Fruit fly (Drosophila melanogaster): Measurements from ENCODE around the gene Inx5.
A peak's percentile ranks its signal among the peaks of the same experiment; 100 is the strongest.

Inx5 gene

DNA sequence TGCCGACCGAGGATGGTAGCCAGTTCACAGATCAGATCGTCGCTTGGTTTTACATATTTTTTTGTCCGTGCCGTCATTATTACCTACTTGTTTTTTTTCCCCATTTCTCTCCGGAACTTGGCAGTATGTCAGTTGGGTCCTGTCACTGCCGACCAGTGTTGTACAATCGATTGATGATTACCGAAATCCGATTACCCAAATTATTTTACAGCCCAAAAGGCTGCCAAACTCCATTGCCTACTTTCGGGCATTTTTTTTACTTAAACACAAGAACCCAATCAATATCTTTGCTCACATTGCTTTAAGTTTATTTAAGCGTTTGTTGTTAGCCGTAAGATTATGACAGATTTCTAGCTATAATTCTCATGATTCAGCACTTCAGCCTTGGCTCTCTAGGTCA is at the start of gene Inx5:
Inx5 (minus strand) TSS at position 93 of the 400 bp plus-strand sequence.
- TF ChIP-seq noc (tag; optimal IDR thresholded peaks at IDR 0.05): no peak

dm6 chrX:19220415-19220814 is 49.7 kb upstream of the Inx5 start, which contains the start of gene CG7884:
CG7884 (plus strand) TSS chrX:19220622.
- TF ChIP-seq noc (tag; optimal IDR thresholded peaks at IDR 0.05): no peak

- peak; percentile 70 for TF ChIP-seq noc (tag; optimal IDR thresholded peaks at IDR 0.05)
These were observed 46.0 kb upstream of the Inx5 start for dm6 chrX:19216671-19217070.

- TF ChIP-seq noc (tag; optimal IDR thresholded peaks at IDR 0.05): no peak
These were observed 44.5 kb upstream of the Inx5 start, which contains the start of gene Muc18B for dm6 chrX:19215215-19215614. Muc18B (plus strand) TSS chrX:19215515.

DNA sequence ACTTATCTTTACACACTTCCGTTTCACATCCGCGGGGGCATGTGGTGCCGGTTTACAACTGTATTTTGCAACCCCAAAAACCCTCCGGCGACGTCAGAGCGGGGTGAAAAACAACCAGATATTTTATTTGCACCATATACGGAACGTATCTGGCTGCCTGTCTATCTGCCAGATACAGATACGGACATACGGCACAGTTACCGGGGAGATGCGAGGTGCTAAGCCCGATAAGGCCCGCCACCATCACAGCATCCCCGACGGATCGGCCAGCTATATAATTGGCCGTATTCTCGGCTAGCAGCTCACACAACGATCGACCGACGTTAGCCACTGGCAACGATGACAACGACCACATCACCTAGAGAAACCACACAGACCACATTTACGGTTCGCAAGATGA is 42.3 kb upstream of the Inx5 start, which contains the start of gene Mur18B:
Mur18B (plus strand) TSS at position 301 of the 400 bp plus-strand sequence.
- no peak for TF ChIP-seq noc (tag; optimal IDR thresholded peaks at IDR 0.05)

- TF ChIP-seq noc (tag; optimal IDR thresholded peaks at IDR 0.05): no peak
These were observed 41.3 kb upstream of the Inx5 start, which contains the start of gene CG14195 for dm6 chrX:19211982-19212381. CG14195 (minus strand) TSS chrX:19212082.

- TF ChIP-seq noc (tag; optimal IDR thresholded peaks at IDR 0.05): no peak
These were observed 37.3 kb upstream of the Inx5 start, which contains the start of gene Ulp1 for dm6 chrX:19208014-19208413. Ulp1 (minus strand) TSS chrX:19208187.

DNA sequence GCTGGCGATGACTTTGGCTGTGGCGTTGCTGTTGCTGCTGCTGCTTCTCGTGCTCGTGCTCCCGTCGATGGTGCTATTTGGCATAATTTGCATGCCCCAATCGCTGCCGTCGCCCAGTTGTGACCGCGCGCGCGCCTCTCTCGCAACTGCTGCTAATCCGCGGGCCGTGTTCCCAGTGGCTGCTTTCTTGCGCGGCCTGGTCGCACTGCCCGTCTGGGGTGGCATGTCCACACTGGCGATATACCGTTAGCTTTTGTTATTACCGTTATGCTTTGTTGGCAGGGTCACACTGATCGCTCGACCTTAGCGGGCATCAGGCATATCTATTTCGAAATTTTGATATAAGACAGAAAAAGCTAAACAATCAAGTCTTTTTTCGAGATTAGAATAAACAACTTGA is 30.9 kb upstream of the Inx5 start, which contains the start of gene CG7990:
CG7990 (minus strand) TSS at position 350 of the 400 bp plus-strand sequence.
- TF ChIP-seq noc (tag; optimal IDR thresholded peaks at IDR 0.05): no peak

DNA sequence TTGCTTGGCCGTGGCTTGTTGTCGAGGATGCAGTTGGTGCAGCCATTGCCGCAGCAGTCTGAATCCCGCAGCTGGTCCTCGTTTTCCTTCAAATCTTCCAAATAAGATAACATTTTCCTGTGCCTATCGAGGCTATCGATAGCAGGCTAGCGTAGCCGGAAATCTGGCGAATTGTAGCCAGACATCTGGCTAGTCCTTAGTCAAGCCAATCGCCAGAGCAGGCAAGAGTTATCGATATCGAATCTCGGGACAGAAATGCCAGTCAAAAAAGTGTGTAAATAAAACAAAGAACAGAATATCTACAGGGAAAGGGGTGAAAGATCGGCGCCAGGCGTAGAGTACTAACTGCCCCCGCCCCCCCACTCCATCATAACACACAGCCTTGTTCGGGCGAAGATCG is 22.7 kb upstream of the Inx5 start, which contains the start of the genes CG7914 and CG14194:
CG7914 (minus strand) TSS at position 113 of the 400 bp plus-strand sequence.
CG14194 (plus strand) TSS at position 220 of the 400 bp plus-strand sequence.
- no peak for TF ChIP-seq noc (tag; optimal IDR thresholded peaks at IDR 0.05)

DNA sequence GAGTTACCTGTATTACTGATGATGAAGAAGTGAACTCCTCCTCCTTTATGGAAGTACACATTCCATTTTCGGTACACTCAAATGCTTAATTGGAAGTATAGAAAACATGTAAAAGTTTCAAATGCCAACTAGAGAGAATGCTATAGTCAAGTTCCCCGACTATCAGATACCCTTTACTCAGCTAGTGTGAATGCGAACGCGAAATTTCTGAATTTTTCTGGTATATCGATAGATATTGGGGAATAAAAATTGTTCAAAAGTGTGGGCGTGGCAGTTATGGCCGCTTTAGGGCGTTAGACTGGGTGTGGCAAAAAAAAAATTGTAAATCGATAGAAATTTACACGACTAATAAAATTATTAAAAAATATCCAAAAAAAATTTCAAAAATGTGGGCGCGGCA is 20.9 kb upstream of the Inx5 start:
- no peak for TF ChIP-seq noc (tag; optimal IDR thresholded peaks at IDR 0.05)

DNA sequence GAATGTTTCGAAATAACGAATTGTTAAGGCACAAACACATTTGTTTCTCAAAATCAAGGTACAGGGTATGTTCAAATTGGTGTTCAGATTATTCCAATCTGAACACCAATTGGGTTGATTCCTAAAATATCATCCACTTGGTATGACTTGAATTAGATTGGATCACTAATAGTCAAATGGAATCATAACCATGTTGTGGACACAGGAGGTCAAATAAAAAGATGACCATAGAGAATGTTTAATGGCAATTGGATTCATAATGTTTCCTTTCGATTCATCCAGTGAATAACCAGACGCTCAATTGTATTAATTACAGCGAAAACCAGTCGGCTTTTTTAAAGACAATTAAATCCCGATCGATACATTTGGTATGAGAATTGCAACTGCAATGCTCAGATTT is 20.4 kb upstream of the Inx5 start:
- no peak for TF ChIP-seq noc (tag; optimal IDR thresholded peaks at IDR 0.05)

DNA sequence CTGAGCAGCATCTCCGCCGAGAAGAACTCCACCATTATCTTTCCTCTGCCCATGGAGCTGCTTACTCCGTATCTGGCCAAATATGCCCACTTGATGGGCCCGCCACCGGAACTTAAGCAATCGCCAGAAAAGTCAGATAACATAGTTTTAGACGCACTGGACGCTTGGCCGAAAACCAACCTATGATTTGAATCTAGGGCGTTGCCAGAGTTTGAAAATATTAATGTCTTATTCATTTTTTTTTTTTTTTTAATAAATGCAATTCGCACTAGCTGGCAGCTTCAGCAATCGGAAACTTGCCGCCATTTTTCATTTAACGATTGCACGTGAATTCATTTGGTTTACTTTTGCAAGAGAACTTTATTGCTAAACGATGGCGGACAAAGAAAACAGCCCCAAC is 19.2 kb upstream of the Inx5 start, which contains the start of gene HP1D3csd:
HP1D3csd (plus strand) TSS at position 312 of the 400 bp plus-strand sequence.
- no peak for TF ChIP-seq noc (tag; optimal IDR thresholded peaks at IDR 0.05)

- peak; percentile 21 for TF ChIP-seq noc (tag; optimal IDR thresholded peaks at IDR 0.05)
These were observed 17.0 kb upstream of the Inx5 start, which contains the start of gene Mec2 for dm6 chrX:19187624-19188085. Mec2 (plus strand) TSS chrX:19188035.

DNA sequence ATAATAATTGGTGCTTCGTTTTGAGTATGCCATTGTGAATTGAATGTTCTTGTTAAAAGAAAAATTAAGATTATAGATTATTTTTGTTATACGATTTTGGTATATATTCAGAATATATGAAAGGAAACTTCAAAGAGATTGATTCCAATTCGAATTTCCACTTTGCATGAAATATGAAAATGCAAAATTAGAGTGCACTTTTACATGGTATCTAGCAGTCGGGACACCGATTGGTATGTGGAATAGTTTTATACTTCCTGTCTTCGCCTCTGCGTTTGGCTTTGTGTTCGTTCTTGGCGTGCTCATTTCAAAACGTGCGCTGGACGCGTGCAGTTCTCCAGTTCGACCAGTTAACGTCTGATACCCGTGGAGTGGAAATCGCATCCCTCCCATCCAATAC is 12.4 kb upstream of the Inx5 start, which contains the start of gene CG33253:
CG33253 (plus strand) TSS at position 301 of the 400 bp plus-strand sequence.
- no peak for TF ChIP-seq noc (tag; optimal IDR thresholded peaks at IDR 0.05)

- peak; percentile 69 for TF ChIP-seq noc (tag; optimal IDR thresholded peaks at IDR 0.05)
These were observed 9.1 kb upstream of the Inx5 start, which contains the start of the genes CG7556 and CG7453 for dm6 chrX:19179696-19180255. CG7556 (minus strand) TSS chrX:19179830. CG7453 (plus strand) TSS chrX:19180173.

DNA sequence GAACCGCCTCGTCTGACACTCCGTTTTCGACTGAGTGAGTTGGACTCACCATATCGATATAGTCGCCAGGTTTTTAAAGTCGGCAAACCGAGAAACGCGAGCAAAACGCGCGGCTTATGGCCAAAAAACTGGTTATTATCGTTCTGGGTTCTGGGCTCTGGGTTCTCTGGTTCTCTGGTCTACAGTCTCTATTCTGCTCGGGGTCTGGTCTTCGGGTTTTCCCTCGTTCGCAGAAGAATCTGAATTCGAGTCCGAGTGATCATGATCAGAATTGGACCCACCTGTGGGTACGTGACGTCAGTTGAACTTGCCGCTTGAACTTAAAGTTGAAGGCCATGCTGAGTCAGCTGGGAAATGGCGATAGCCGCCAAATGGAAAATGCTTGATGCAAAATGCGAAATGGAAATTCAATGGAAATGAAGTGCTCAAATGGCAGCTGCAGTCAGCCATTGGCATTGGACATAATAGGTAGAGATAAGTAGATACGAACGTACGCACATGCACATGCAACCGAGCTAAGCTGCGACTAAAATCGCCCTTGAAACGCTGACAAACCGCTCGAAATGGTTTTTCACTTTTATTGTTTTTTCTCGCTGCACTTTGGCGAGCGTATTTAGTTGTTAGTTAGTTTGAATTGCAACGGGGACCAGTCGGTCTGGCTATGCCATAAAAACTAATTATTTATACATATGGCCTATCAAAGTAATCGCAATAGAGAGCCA is 4.3 kb upstream of the Inx5 start, which contains the start of gene CG33939:
CG33939 (minus strand) TSS at position 51 of the 722 bp plus-strand sequence.
- TF ChIP-seq noc (tag; optimal IDR thresholded peaks at IDR 0.05): no peak

Data from whole organism, larva.